Fruit fly (Drosophila melanogaster): ENCODE data around the gene gish.

gish gene

dm6 chr3R:16272185-16272584 lies at the start of gene gish, which contains the start of gene Mat89Ba:
TSS of gene gish (plus strand) at chr3R:16272452.
TSS of gene Mat89Ba (minus strand) at chr3R:16272415.
- no peak for TF ChIP-seq CG32006 (GFP tag; optimal IDR thresholded peaks at IDR 0.05)
- peak; percentile 27 for TF ChIP-seq CG1621 (tag; optimal IDR thresholded peaks at IDR 0.05)

dm6 chr3R:16223252-16224037 lies 48.8 kb upstream of the gish start:
- TF ChIP-seq achi (GFP tag; optimal IDR thresholded peaks at IDR 0.05) (peak; percentile 73), CG8632 (GFP tag; optimal IDR thresholded peaks at IDR 0.05) (peak; percentile 61), fd59A (GFP tag; optimal IDR thresholded peaks at IDR 0.05) (no peak), fd85E (GFP tag; optimal IDR thresholded peaks at IDR 0.05) (no peak), Hr4 (GFP tag; optimal IDR thresholded peaks at IDR 0.05) (peak; percentile 78), Ets96B (tag; optimal IDR thresholded peaks at IDR 0.05) (peak; percentile 92), ss (GFP tag; optimal IDR thresholded peaks at IDR 0.05) (peak; percentile 29 to 52), CG7368 (GFP tag; optimal IDR thresholded peaks at IDR 0.05) (peak; percentile 2), Smox (GFP tag; optimal IDR thresholded peaks at IDR 0.05) (peak; percentile 16), dsx (GFP tag; optimal IDR thresholded peaks at IDR 0.05; ENCODE audit: poor library complexity, severe bottlenecking) (peak; percentile 71), svp (GFP tag) (peak; percentile 74), dac (GFP tag; optimal IDR thresholded peaks at IDR 0.05) (peak; percentile 69), CG8319 (GFP tag; optimal IDR thresholded peaks at IDR 0.05) (no peak), CG4318 (GFP tag; optimal IDR thresholded peaks at IDR 0.05) (peak; percentile 82), CG3032 (tag; optimal IDR thresholded peaks at IDR 0.05) (peak; percentile 87), CG8119 (GFP tag; IDR thresholded peaks at IDR 0.05) (no peak), Blimp-1 (GFP tag; optimal IDR thresholded peaks at IDR 0.05) (no peak), salr (GFP tag; optimal IDR thresholded peaks at IDR 0.05) (peak in 1 of 2 experiments; percentile 89), Lpt (GFP tag; optimal IDR thresholded peaks at IDR 0.05) (peak; percentile 70), esn (GFP tag; optimal IDR thresholded peaks at IDR 0.05) (peak; percentile 28), CG6276 (GFP tag; optimal IDR thresholded peaks at IDR 0.05) (peak; percentile 78), OdsH (GFP tag; optimal IDR thresholded peaks at IDR 0.05) (peak; percentile 70), spab (GFP tag; optimal IDR thresholded peaks at IDR 0.05) (peak; percentile 79), Ets21C (GFP tag; optimal IDR thresholded peaks at IDR 0.05) (no peak), Met (GFP tag; optimal IDR thresholded peaks at IDR 0.05) (peak; percentile 51), Sox102F (GFP tag; optimal IDR thresholded peaks at IDR 0.05) (no peak), Eip78C (GFP tag) (peak; percentile 90), Eip93F (GFP tag; optimal IDR thresholded peaks at IDR 0.05) (no peak), eg (GFP tag; IDR thresholded peaks at IDR 0.05) (peak; percentile 4; the same call in 1 of the 3 replicates), CG15336 (GFP tag; IDR thresholded peaks at IDR 0.05) (no peak; the same call in 1 of the 2 replicates), net (GFP tag; optimal IDR thresholded peaks at IDR 0.05) (peak; percentile 65), pdm3 (GFP tag; optimal IDR thresholded peaks at IDR 0.05) (peak; percentile 62), Eip75B (GFP tag; optimal IDR thresholded peaks at IDR 0.05) (peak; percentile 60), CG1621 (tag; optimal IDR thresholded peaks at IDR 0.05) (peak; percentile 24), cyc (GFP tag; optimal IDR thresholded peaks at IDR 0.05) (peak; percentile 19), vri (GFP tag; optimal IDR thresholded peaks at IDR 0.05) (no peak), CG11902 (GFP tag; optimal IDR thresholded peaks at IDR 0.05) (no peak), Sox14 (GFP tag; optimal IDR thresholded peaks at IDR 0.05) (no peak), CG9139 (GFP tag; optimal IDR thresholded peaks at IDR 0.05) (peak; percentile 39), CG31627 (GFP tag; optimal IDR thresholded peaks at IDR 0.05) (peak; percentile 4), CG32006 (GFP tag; optimal IDR thresholded peaks at IDR 0.05) (peak; percentile 91), CG34406 (GFP tag; optimal IDR thresholded peaks at IDR 0.05) (no peak), CG10631 (GFP tag; optimal IDR thresholded peaks at IDR 0.05) (peak; percentile 88), CG6808 (GFP tag; optimal IDR thresholded peaks at IDR 0.05) (peak; percentile 74), CG11294 (GFP tag; IDR thresholded peaks at IDR 0.05) (no peak), acj6 (GFP tag; optimal IDR thresholded peaks at IDR 0.05) (peak; percentile 63), lz (GFP tag; optimal IDR thresholded peaks at IDR 0.05) (peak; percentile 3), CG16779 (tag; optimal IDR thresholded peaks at IDR 0.05) (peak; percentile 70)
